Fruit fly (Drosophila melanogaster) whole organism, prepupa: Measurements from ENCODE around the gene CG46320.

Experiments used
- Blimp-1 ChIP-seq: fragments of 200-800 bp; sonication (Bioruptor generic); optimal IDR thresholded peaks from 3 replicates; lab custom pipeline; 2017; ENCODE audit warnings: missing biosample characterization, missing genetic modification characterization, mild to moderate bottlenecking, moderate library complexity, missing genetic modification reagents
- Gug ChIP-seq: fragments of 200-800 bp; sonication (Bioruptor generic); IDR thresholded peaks from 2 replicates; pipeline ENCODE4 v1.3.6; 2022; ENCODE audit warnings: missing biosample characterization, missing genetic modification characterization

- TF ChIP-seq Blimp-1 (GFP tag; lab: Kevin White, UChicago) (no peak), Gug (GFP tag; lab: Robert Waterston, UW) (no peak)
Measured at dm6 chr3L:5774782-5775181, 110.9 kb downstream of the CG46320 start.
